Fruit fly (Drosophila melanogaster) whole organism, embryonic: Measurements from ENCODE around the gene CG17841.

Source experiments
- Antp ChIP-seq: fragments of 200-800 bp; sonication (Bioruptor generic); optimal IDR thresholded peaks from 3 replicates; lab custom pipeline; 2016; ENCODE audit warnings: missing biosample characterization, missing genetic modification characterization
- Atf3 ChIP-seq: fragments of 200-800 bp; sonication (Bioruptor generic); optimal IDR thresholded peaks from 3 replicates; lab custom pipeline; 2016; ENCODE audit warnings: missing biosample characterization, missing genetic modification characterization
- CG10274 ChIP-seq: fragments of 200-800 bp; sonication (Bioruptor generic); optimal IDR thresholded peaks from 3 replicates; lab custom pipeline; 2017; ENCODE audit warnings: missing biosample characterization, mild to moderate bottlenecking, missing genetic modification characterization
- CG10321 ChIP-seq: fragments of 200-800 bp; sonication (Bioruptor generic); IDR thresholded peaks from 2 replicates; pipeline ENCODE4 v1.3.6; 2022; ENCODE audit warnings: missing biosample characterization, missing genetic modification characterization
- CG10959 ChIP-seq: fragments of 200-800 bp; sonication (Bioruptor generic); IDR thresholded peaks from 2 replicates; pipeline ENCODE4 v1.3.6; 2022; ENCODE audit warnings: missing biosample characterization, missing genetic modification characterization
- CG11560 ChIP-seq: fragments of 200-800 bp; sonication (Bioruptor generic); IDR thresholded peaks from 3 replicates; pipeline ENCODE4 v1.3.6; 2022; ENCODE audit warnings: missing biosample characterization, missing genetic modification characterization
- CG17186 ChIP-seq: fragments of 200-800 bp; sonication (Bioruptor generic); optimal IDR thresholded peaks from 3 replicates; lab custom pipeline; 2017; ENCODE audit warnings: missing biosample characterization, missing genetic modification reagents, missing genetic modification characterization
- CG17328 ChIP-seq: fragments of 200-800 bp; sonication (Bioruptor generic); IDR thresholded peaks from 2 replicates; pipeline ENCODE4 v1.3.6; 2022; ENCODE audit warnings: missing biosample characterization, missing genetic modification characterization
- CG18764 ChIP-seq: fragments of 200-800 bp; sonication (Bioruptor generic); optimal IDR thresholded peaks from 3 replicates; lab custom pipeline; 2016; ENCODE audit warnings: missing biosample characterization, missing genetic modification characterization
- CG2875 ChIP-seq: fragments of 200-800 bp; sonication (Bioruptor generic); optimal IDR thresholded peaks from 2 replicates; lab custom pipeline; 2017; ENCODE audit warnings: missing biosample characterization, mild to moderate bottlenecking, missing genetic modification characterization, missing genetic modification reagents
- CG31365 ChIP-seq: fragments of 200-800 bp; sonication (Bioruptor generic); optimal IDR thresholded peaks from 2 replicates; lab custom pipeline; 2018; ENCODE audit warnings: missing biosample characterization, mild to moderate bottlenecking, missing genetic modification characterization
- CG3407 ChIP-seq: fragments of 200-800 bp; sonication (Bioruptor generic); optimal IDR thresholded peaks from 2 replicates; lab custom pipeline; 2018; ENCODE audit warnings: missing biosample characterization, mild to moderate bottlenecking, missing genetic modification characterization
- CG34422 ChIP-seq: fragments of 200-800 bp; sonication (Bioruptor generic); IDR thresholded peaks from 3 replicates; pipeline ENCODE4 v1.3.6; 2022; ENCODE audit warnings: missing biosample characterization, missing genetic modification characterization
- CG3838 ChIP-seq: fragments of 200-800 bp; sonication (Bioruptor generic); optimal IDR thresholded peaks from 3 replicates; lab custom pipeline; 2016; ENCODE audit warnings: missing biosample characterization, missing genetic modification characterization
- CG43689 ChIP-seq: fragments of 200-800 bp; sonication (Bioruptor generic); IDR thresholded peaks from 2 replicates; pipeline ENCODE4 v1.3.6; 2022; ENCODE audit warnings: missing biosample characterization, missing genetic modification characterization
- CG6683 ChIP-seq: fragments of 200-800 bp; sonication (Bioruptor generic); optimal IDR thresholded peaks from 2 replicates; lab custom pipeline; 2017; ENCODE audit warnings: missing biosample characterization, mild to moderate bottlenecking, missing genetic modification characterization, missing genetic modification reagents
- CG6791 ChIP-seq: fragments of 200-800 bp; sonication (Bioruptor generic); IDR thresholded peaks from 3 replicates; pipeline ENCODE4 v1.3.6; 2022; ENCODE audit warnings: missing biosample characterization, missing genetic modification characterization; ENCODE audit not compliant: partially characterized antibody
- CG7372 ChIP-seq: fragments of 200-800 bp; sonication (Bioruptor generic); IDR thresholded peaks from 2 replicates; pipeline ENCODE4 v1.3.6; 2022; ENCODE audit warnings: missing biosample characterization, missing genetic modification characterization
- CG7556 ChIP-seq: fragments of 200-800 bp; sonication (Bioruptor generic); optimal IDR thresholded peaks from 2 replicates; lab custom pipeline; 2017; ENCODE audit warnings: missing biosample characterization, mild to moderate bottlenecking, missing genetic modification characterization
- CG8765 ChIP-seq: fragments of 200-800 bp; sonication (Bioruptor generic); IDR thresholded peaks from 2 replicates; pipeline ENCODE4 v1.3.6; 2022; ENCODE audit warnings: missing biosample characterization, missing genetic modification characterization
- CG9932 ChIP-seq: fragments of 200-800 bp; sonication (Bioruptor generic); IDR thresholded peaks from 2 replicates; pipeline ENCODE4 v1.3.6; 2022; ENCODE audit warnings: missing biosample characterization, missing genetic modification characterization
- CTCF ChIP-seq: fragments of 200-800 bp; sonication (Bioruptor generic); optimal IDR thresholded peaks from 2 replicates; lab custom pipeline; 2017; ENCODE audit warnings: missing biosample characterization, mild to moderate bottlenecking, missing genetic modification characterization, moderate library complexity
- Chrac-16 ChIP-seq: fragments of 200-800 bp; sonication (Bioruptor generic); optimal IDR thresholded peaks from 3 replicates; lab custom pipeline; 2016; ENCODE audit warnings: missing biosample characterization, missing genetic modification characterization
- D19A ChIP-seq: fragments of 200-800 bp; optimal IDR thresholded peaks from 3 replicates; lab custom pipeline; 2019; ENCODE audit warnings: missing biosample characterization, mild to moderate bottlenecking, missing genetic modification characterization, moderate library complexity
- Dll ChIP-seq: fragments of 200-800 bp; sonication (Bioruptor generic); IDR thresholded peaks from 4 replicates; pipeline ENCODE4 v1.3.6; 2022; ENCODE audit warnings: missing biosample characterization, missing genetic modification characterization; ENCODE audit not compliant: partially characterized antibody
- GATAe ChIP-seq: fragments of 200-800 bp; sonication (Bioruptor generic); conservative IDR thresholded peaks from 2 replicates; pipeline ENCODE4 v1.3.6; 2022; ENCODE audit warnings: missing biosample characterization, missing genetic modification characterization
- HLH54F ChIP-seq: fragments of 200-800 bp; sonication (Bioruptor generic); optimal IDR thresholded peaks from 3 replicates; lab custom pipeline; 2016; ENCODE audit warnings: missing biosample characterization, missing genetic modification characterization
- Hr3 ChIP-seq: fragments of 200-800 bp; sonication (Bioruptor generic); optimal IDR thresholded peaks from 3 replicates; lab custom pipeline; 2016; ENCODE audit warnings: missing biosample characterization, missing genetic modification characterization
- Hr51 ChIP-seq, 2 experiments: fragments of 200-800 bp; sonication (Bioruptor generic); optimal IDR thresholded peaks; 2 replicates in 1 of 2; 3 replicates in 1 of 2; lab custom pipeline; 2016 to 2018; ENCODE audit warnings: missing biosample characterization in 2 of 2, missing genetic modification characterization in 2 of 2, mild to moderate bottlenecking in 1 of 2, moderate library complexity in 1 of 2
- Lim3 ChIP-seq: fragments of 200-800 bp; sonication (Bioruptor generic); IDR thresholded peaks from 2 replicates; pipeline ENCODE4 v1.3.6; 2022; ENCODE audit warnings: missing biosample characterization, missing genetic modification characterization
- Myb ChIP-seq: fragments of 200-800 bp; sonication (Bioruptor generic); optimal IDR thresholded peaks from 2 replicates; lab custom pipeline; 2016; ENCODE audit warnings: missing biosample characterization, missing genetic modification characterization
- NK7.1 ChIP-seq: fragments of 200-800 bp; sonication (Bioruptor generic); optimal IDR thresholded peaks from 3 replicates; lab custom pipeline; 2016; ENCODE audit warnings: missing biosample characterization, missing genetic modification characterization
- Poxn ChIP-seq: fragments of 200-800 bp; sonication (Bioruptor generic); IDR thresholded peaks from 2 replicates; pipeline ENCODE4 v1.3.6; 2022; ENCODE audit warnings: missing biosample characterization, missing genetic modification characterization
- Spps ChIP-seq: fragments of 200-800 bp; sonication (Bioruptor generic); optimal IDR thresholded peaks from 2 replicates; lab custom pipeline; 2018; ENCODE audit warnings: missing biosample characterization, mild to moderate bottlenecking, missing genetic modification characterization
- Stat92E ChIP-seq, 3 experiments: fragments of >200 bp in 2 of 3; fragments of 200-800 bp in 1 of 3; sonication (Bioruptor generic) in 1 of 3; optimal IDR thresholded peaks; 2 replicates each; lab custom pipeline; 2017 to 2019; ENCODE audit warnings: missing biosample characterization in 3 of 3, missing genetic modification characterization in 3 of 3, mild to moderate bottlenecking in 1 of 3, moderate library complexity in 1 of 3
- ash1 ChIP-seq: fragments of 200-800 bp; sonication (Bioruptor generic); optimal IDR thresholded peaks from 2 replicates; lab custom pipeline; 2018; ENCODE audit warnings: missing biosample characterization, mild to moderate bottlenecking, missing genetic modification characterization
- bigmax ChIP-seq: fragments of 200-800 bp; sonication (Bioruptor generic); optimal IDR thresholded peaks from 2 replicates; lab custom pipeline; 2018; ENCODE audit warnings: missing biosample characterization, mild to moderate bottlenecking, missing genetic modification characterization
- cwo ChIP-seq: fragments of 200-800 bp; sonication (Bioruptor generic); optimal IDR thresholded peaks from 3 replicates; lab custom pipeline; 2017; ENCODE audit warnings: missing biosample characterization, missing genetic modification characterization, mild to moderate bottlenecking, moderate library complexity, missing genetic modification reagents
- dan ChIP-seq: fragments of 200-800 bp; sonication (Bioruptor generic); IDR thresholded peaks from 2 replicates; pipeline ENCODE4 v1.3.6; 2022; ENCODE audit warnings: missing biosample characterization, missing genetic modification characterization
- fu2 ChIP-seq: fragments of 200-800 bp; sonication (Bioruptor generic); optimal IDR thresholded peaks from 2 replicates; lab custom pipeline; 2016; ENCODE audit warnings: missing biosample characterization, missing genetic modification characterization
- gfzf ChIP-seq: fragments of 200-800 bp; sonication (Bioruptor generic); optimal IDR thresholded peaks from 2 replicates; lab custom pipeline; 2016; ENCODE audit warnings: missing biosample characterization, mild to moderate bottlenecking, missing genetic modification characterization, moderate library complexity
- jumu ChIP-seq: fragments of 200-800 bp; sonication (Bioruptor generic); optimal IDR thresholded peaks from 3 replicates; lab custom pipeline; 2016; ENCODE audit warnings: missing biosample characterization, missing genetic modification characterization
- mam ChIP-seq: fragments of 200-800 bp; sonication (Bioruptor generic); optimal IDR thresholded peaks from 3 replicates; lab custom pipeline; 2016; ENCODE audit warnings: missing biosample characterization, missing genetic modification characterization
- mld ChIP-seq: fragments of 200-800 bp; sonication (Bioruptor generic); IDR thresholded peaks from 3 replicates; pipeline ENCODE4 v1.3.6; 2022; ENCODE audit warnings: missing biosample characterization, missing genetic modification characterization; ENCODE audit not compliant: partially characterized antibody
- nerfin-1 ChIP-seq: fragments of 200-800 bp; sonication (Bioruptor generic); optimal IDR thresholded peaks from 3 replicates; lab custom pipeline; 2019; ENCODE audit warnings: missing biosample characterization, mild to moderate bottlenecking, missing genetic modification characterization, moderate library complexity
- pita ChIP-seq: fragments of 200-800 bp; sonication (Bioruptor generic); optimal IDR thresholded peaks from 2 replicates; lab custom pipeline; 2017; ENCODE audit warnings: missing biosample characterization, mild to moderate bottlenecking, missing genetic modification characterization
- psq ChIP-seq: fragments of 200-800 bp; sonication (Bioruptor generic); optimal IDR thresholded peaks from 2 replicates; lab custom pipeline; 2017; ENCODE audit warnings: missing biosample characterization, missing genetic modification characterization
- tio ChIP-seq: fragments of 200-800 bp; sonication (Bioruptor generic); optimal IDR thresholded peaks from 2 replicates; lab custom pipeline; 2017; ENCODE audit warnings: missing biosample characterization, missing genetic modification characterization, inconsistent platforms
- tll ChIP-seq, 2 experiments: fragments of 200-800 bp in 1 of 2; fragments of >200 bp in 1 of 2; sonication (Bioruptor generic) in 1 of 2; optimal IDR thresholded peaks; 2 replicates each; lab custom pipeline; 2017 to 2019; ENCODE audit warnings: missing biosample characterization in 2 of 2, missing genetic modification characterization in 2 of 2, mild to moderate bottlenecking in 1 of 2, moderate library complexity in 1 of 2
- tx ChIP-seq: fragments of 200-800 bp; sonication (Bioruptor generic); optimal IDR thresholded peaks from 2 replicates; lab custom pipeline; 2016; ENCODE audit warnings: missing biosample characterization, missing genetic modification characterization
- unc-4 ChIP-seq: fragments of 200-800 bp; sonication (Bioruptor generic); IDR thresholded peaks from 2 replicates; pipeline ENCODE4 v1.3.6; 2022; ENCODE audit warnings: missing biosample characterization, missing genetic modification characterization; ENCODE audit not compliant: partially characterized antibody
- zfh2 ChIP-seq: fragments of 200-800 bp; sonication (Bioruptor generic); optimal IDR thresholded peaks from 2 replicates; lab custom pipeline; 2016; ENCODE audit warnings: missing biosample characterization, missing genetic modification characterization

The CG17841 gene

DNA sequence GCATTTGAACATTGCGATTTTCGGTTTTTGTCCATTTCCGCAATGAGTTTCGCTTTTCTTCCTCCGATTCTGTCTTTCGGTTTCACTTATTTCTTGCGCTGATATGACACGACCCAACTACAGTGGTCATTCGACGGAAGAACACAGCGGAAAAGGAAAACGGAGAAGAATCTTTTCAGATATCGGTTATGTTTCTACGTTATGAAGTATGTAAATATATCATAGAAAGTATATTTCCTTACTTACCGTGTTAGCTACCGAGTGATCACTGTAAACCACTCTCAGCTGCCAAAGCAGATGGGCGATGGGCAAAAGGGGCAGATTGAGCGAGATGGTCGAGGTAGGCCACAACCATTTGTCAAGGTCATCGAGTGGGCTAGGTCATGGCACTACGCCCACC lies 19.8 kb downstream of the CG17841 start (continued):
- no peak for TF ChIP-seq CG8765 (GFP tag; lab: Robert Waterston, UW)
- peak; percentile 49 for TF ChIP-seq zfh2 (GFP tag; lab: Kevin White, UChicago)
- no peak for TF ChIP-seq unc-4
- TF ChIP-seq CG7556 (GFP tag; lab: Kevin White, UChicago): peak; percentile 6
- TF ChIP-seq tll (GFP tag; optimal IDR thresholded peaks at IDR 0.05; lab: Kevin White, UChicago): no peak
- no peak for TF ChIP-seq cwo
- peak; percentile 14 for TF ChIP-seq Myb
- no peak for TF ChIP-seq D19A (tag; lab: Kevin White, UChicago)
- TF ChIP-seq mam (GFP tag; lab: Kevin White, UChicago): peak; percentile 43
- TF ChIP-seq CG9932: peak; percentile 70
- TF ChIP-seq jumu (GFP tag; lab: Kevin White, UChicago): peak; percentile 2
- TF ChIP-seq CG11560 (tag; lab: Robert Waterston, UW): no peak
- no peak for TF ChIP-seq Spps
- TF ChIP-seq CTCF (GFP tag; lab: Kevin White, UChicago): no peak
- TF ChIP-seq Antp (GFP tag; lab: Kevin White, UChicago): peak; percentile 42
- no peak for TF ChIP-seq ash1 (GFP tag; lab: Kevin White, UChicago)
- TF ChIP-seq CG43689 (GFP tag; lab: Robert Waterston, UW): no peak
- no peak for TF ChIP-seq CG17328 (GFP tag; lab: Robert Waterston, UW)
- no peak for TF ChIP-seq nerfin-1 (tag; lab: Kevin White, UChicago)
- TF ChIP-seq tio (GFP tag; lab: Kevin White, UChicago): peak; percentile 7
- no peak for TF ChIP-seq fu2 (GFP tag; lab: Kevin White, UChicago)
- no peak for TF ChIP-seq Atf3
- no peak for TF ChIP-seq CG3407
- TF ChIP-seq Lim3 (GFP tag; lab: Robert Waterston, UW): no peak
- TF ChIP-seq Hr51 (GFP tag; optimal IDR thresholded peaks at IDR 0.05; lab: Kevin White, UChicago): peak in 1 of 2 experiments; percentile 36
- TF ChIP-seq Hr3 (GFP tag; lab: Kevin White, UChicago): no peak
- TF ChIP-seq bigmax (GFP tag; lab: Kevin White, UChicago): no peak
- no peak for TF ChIP-seq CG18764 (GFP tag; lab: Kevin White, UChicago)
- 0 out of 2 replicates have a peak, but pooled peaks have one; percentile 27 for TF ChIP-seq CG7372
- TF ChIP-seq NK7.1 (GFP tag; lab: Kevin White, UChicago): no peak
- TF ChIP-seq CG6791 (GFP tag; lab: Robert Waterston, UW): no peak
- TF ChIP-seq Poxn (GFP tag; lab: Robert Waterston, UW): peak; percentile 34; the same call in 1 of the 2 replicates
- TF ChIP-seq gfzf (GFP tag; lab: Kevin White, UChicago): no peak
- TF ChIP-seq Dll (GFP tag; lab: Robert Waterston, UW): no peak
- TF ChIP-seq CG3838 (GFP tag; lab: Kevin White, UChicago): no peak
- TF ChIP-seq Stat92E (GFP tag; optimal IDR thresholded peaks at IDR 0.05; lab: Kevin White, UChicago): no peak
- 0 out of 3 replicates have a peak, but pooled peaks have one; percentile 31 for TF ChIP-seq CG34422 (GFP tag; lab: Robert Waterston, UW)
- no peak for TF ChIP-seq CG10321
- no peak for TF ChIP-seq Chrac-16 (GFP tag; lab: Kevin White, UChicago)
- TF ChIP-seq GATAe (GFP tag; lab: Robert Waterston, UW): no peak
- TF ChIP-seq pita (GFP tag; lab: Kevin White, UChicago): no peak
- no peak for TF ChIP-seq CG2875 (GFP tag; lab: Kevin White, UChicago)
- no peak for TF ChIP-seq mld (GFP tag; lab: Robert Waterston, UW)
- no peak for TF ChIP-seq psq
- peak; percentile 10 for TF ChIP-seq CG31365 (tag; lab: Kevin White, UChicago)
- peak; percentile 30 for TF ChIP-seq HLH54F (GFP tag; lab: Kevin White, UChicago)
- no peak for TF ChIP-seq CG10274
- no peak for TF ChIP-seq dan (GFP tag; lab: Robert Waterston, UW)
- TF ChIP-seq tx (GFP tag; lab: Kevin White, UChicago): peak; percentile 34
- no peak for TF ChIP-seq CG17186 (GFP tag; lab: Kevin White, UChicago)
- TF ChIP-seq CG6683 (GFP tag; lab: Kevin White, UChicago): no peak
- TF ChIP-seq CG10959 (GFP tag; lab: Robert Waterston, UW): no peak
